Fruit fly (Drosophila melanogaster): ENCODE results near the gene Acp63F.
A peak's percentile ranks its signal among the peaks of the same experiment; 100 is the strongest.

DNA sequence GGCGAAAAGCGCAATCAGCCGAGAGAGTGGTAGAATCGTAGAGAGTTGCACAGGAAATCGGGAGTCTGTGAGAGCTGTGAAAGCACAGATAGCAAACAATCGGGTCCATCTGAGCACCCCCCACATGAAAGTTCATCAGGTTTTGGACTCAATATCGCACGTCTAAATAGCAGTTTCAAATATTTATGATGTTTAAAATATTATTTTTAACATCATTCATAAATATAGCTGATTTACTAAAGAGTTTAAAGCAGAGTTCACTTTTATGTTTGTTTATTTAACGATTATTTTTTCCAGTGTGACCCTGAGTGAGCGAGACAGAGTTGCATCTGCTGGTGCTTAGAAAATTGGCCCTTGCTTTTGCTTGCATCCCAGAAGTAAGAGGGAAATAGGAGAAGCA is 14.8 kb downstream of the Acp63F start:
- no peak for TF ChIP-seq foxo (GFP tag; optimal IDR thresholded peaks at IDR 0.05)
- TF ChIP-seq psq (GFP tag; optimal IDR thresholded peaks at IDR 0.05): no peak
- TF ChIP-seq lola (GFP tag; optimal IDR thresholded peaks at IDR 0.05): no peak
- TF ChIP-seq Mio (GFP tag; optimal IDR thresholded peaks at IDR 0.05): no peak
- TF ChIP-seq CG32264 (GFP tag; optimal IDR thresholded peaks at IDR 0.05): no peak
- peak; percentile 2 for TF ChIP-seq h (GFP tag; optimal IDR thresholded peaks at IDR 0.05)
- no peak for TF ChIP-seq usp (GFP tag; optimal IDR thresholded peaks at IDR 0.05)
- no peak for TF ChIP-seq Sp1 (GFP tag; optimal IDR thresholded peaks at IDR 0.05)
- TF ChIP-seq Jra (GFP tag; optimal IDR thresholded peaks at IDR 0.05): no peak
- TF ChIP-seq Vsx2 (GFP tag; optimal IDR thresholded peaks at IDR 0.05; ENCODE audit: partially characterized antibody): no peak
- TF ChIP-seq CG9705 (GFP tag; optimal IDR thresholded peaks at IDR 0.05): no peak
- TF ChIP-seq rgr (GFP tag; optimal IDR thresholded peaks at IDR 0.05): no peak
- TF ChIP-seq pan (optimal IDR thresholded peaks at IDR 0.05): no peak
- TF ChIP-seq Myc (optimal IDR thresholded peaks at IDR 0.05): no peak
